Fruit fly (Drosophila melanogaster) whole organism, prepupa: ENCODE results near the gene Ndc1.

Experiments
- Blimp-1 ChIP-seq: fragments of 200-800 bp; sonication (Bioruptor generic); optimal IDR thresholded peaks from 3 replicates; lab custom pipeline; 2017; ENCODE audit warnings: missing biosample characterization, missing genetic modification characterization, mild to moderate bottlenecking, moderate library complexity, missing genetic modification reagents
- CG10631 ChIP-seq: fragments of 200-800 bp; sonication (Bioruptor generic); optimal IDR thresholded peaks from 2 replicates; lab custom pipeline; 2016; ENCODE audit warnings: missing biosample characterization, missing genetic modification characterization
- CG10669 ChIP-seq: fragments of 200-800 bp; sonication (Bioruptor generic); optimal IDR thresholded peaks from 3 replicates; lab custom pipeline; 2018; ENCODE audit warnings: missing biosample characterization, mild to moderate bottlenecking, missing genetic modification characterization, moderate library complexity
- CG11294 ChIP-seq: fragments of 200-800 bp; sonication (Bioruptor generic); IDR thresholded peaks from 2 replicates; pipeline ENCODE4 v1.3.6; 2022; ENCODE audit warnings: missing biosample characterization, missing genetic modification characterization
- CG11762 ChIP-seq: fragments of 200-800 bp; sonication (Bioruptor generic); optimal IDR thresholded peaks from 3 replicates; lab custom pipeline; 2016; ENCODE audit warnings: missing biosample characterization, missing genetic modification characterization; ENCODE audit not compliant: insufficient read depth
- CG15336 ChIP-seq: fragments of 200-800 bp; sonication (Bioruptor generic); IDR thresholded peaks from 2 replicates; pipeline ENCODE4 v1.3.6; 2022; ENCODE audit warnings: missing biosample characterization, missing genetic modification characterization
- CG1621 ChIP-seq: fragments of 200-800 bp; sonication (Bioruptor generic); optimal IDR thresholded peaks from 3 replicates; lab custom pipeline; 2018; ENCODE audit warnings: missing biosample characterization, mild to moderate bottlenecking, missing genetic modification characterization
- CG16779 ChIP-seq: fragments of 200-800 bp; sonication (Bioruptor generic); optimal IDR thresholded peaks from 3 replicates; lab custom pipeline; 2017; ENCODE audit warnings: missing biosample characterization, mild to moderate bottlenecking, missing genetic modification characterization
- CG3032 ChIP-seq: fragments of 200-800 bp; optimal IDR thresholded peaks from 2 replicates; lab custom pipeline; 2019; ENCODE audit warnings: missing biosample characterization, mild to moderate bottlenecking, missing genetic modification characterization, moderate library complexity
- CG31627 ChIP-seq: fragments of 200-800 bp; sonication (Bioruptor generic); optimal IDR thresholded peaks from 3 replicates; lab custom pipeline; 2016; ENCODE audit warnings: missing biosample characterization, missing genetic modification characterization
- CG32006 ChIP-seq: fragments of 200-800 bp; sonication (Bioruptor generic); optimal IDR thresholded peaks from 3 replicates; lab custom pipeline; 2017; ENCODE audit warnings: missing biosample characterization, mild to moderate bottlenecking, missing genetic modification characterization
- CG34406 ChIP-seq: fragments of 200-800 bp; sonication (Bioruptor generic); optimal IDR thresholded peaks from 3 replicates; lab custom pipeline; 2016; ENCODE audit warnings: missing biosample characterization, missing genetic modification characterization
- CG3919 ChIP-seq: fragments of 200-800 bp; sonication (Bioruptor generic); optimal IDR thresholded peaks from 3 replicates; lab custom pipeline; 2016; ENCODE audit warnings: missing biosample characterization, missing genetic modification characterization
- CG4318 ChIP-seq: fragments of 200-800 bp; sonication (Bioruptor generic); optimal IDR thresholded peaks from 3 replicates; lab custom pipeline; 2017; ENCODE audit warnings: missing biosample characterization, mild to moderate bottlenecking, missing genetic modification characterization
- CG6163 ChIP-seq: fragments of 200-800 bp; sonication (Bioruptor generic); IDR thresholded peaks from 3 replicates; pipeline ENCODE4 v1.3.6; 2022; ENCODE audit warnings: missing biosample characterization, missing genetic modification characterization
- CG6276 ChIP-seq: fragments of 200-800 bp; sonication (Bioruptor generic); optimal IDR thresholded peaks from 2 replicates; lab custom pipeline; 2017; ENCODE audit warnings: missing biosample characterization, mild to moderate bottlenecking, missing genetic modification characterization
- CG6792 ChIP-seq: fragments of 200-800 bp; sonication (Bioruptor generic); optimal IDR thresholded peaks from 3 replicates; lab custom pipeline; 2016; ENCODE audit warnings: missing biosample characterization, missing genetic modification characterization
- CG6808 ChIP-seq: fragments of 200-800 bp; sonication (Bioruptor generic); optimal IDR thresholded peaks from 3 replicates; lab custom pipeline; 2017; ENCODE audit warnings: missing biosample characterization, missing genetic modification characterization, mild to moderate bottlenecking, moderate library complexity, missing genetic modification reagents
- CG6854 ChIP-seq: fragments of 200-800 bp; sonication (Bioruptor generic); optimal IDR thresholded peaks from 2 replicates; lab custom pipeline; 2017; ENCODE audit warnings: missing biosample characterization, mild to moderate bottlenecking, missing genetic modification characterization
- CG8119 ChIP-seq: fragments of 200-800 bp; sonication (Bioruptor generic); IDR thresholded peaks from 3 replicates; pipeline ENCODE4 v1.3.6; 2022; ENCODE audit warnings: missing biosample characterization, missing genetic modification characterization
- CG8319 ChIP-seq: fragments of 200-800 bp; sonication (Bioruptor generic); optimal IDR thresholded peaks from 3 replicates; lab custom pipeline; 2016; ENCODE audit warnings: missing biosample characterization, missing genetic modification characterization
- CG8632 ChIP-seq: fragments of 200-800 bp; sonication (Bioruptor generic); optimal IDR thresholded peaks from 3 replicates; lab custom pipeline; 2016; ENCODE audit warnings: missing biosample characterization, missing genetic modification characterization
- CG9139 ChIP-seq: fragments of 200-800 bp; sonication (Bioruptor generic); optimal IDR thresholded peaks from 3 replicates; lab custom pipeline; 2017; ENCODE audit warnings: missing biosample characterization, mild to moderate bottlenecking, missing genetic modification characterization
- Eip75B ChIP-seq: fragments of 200-800 bp; sonication (Bioruptor generic); optimal IDR thresholded peaks from 3 replicates; lab custom pipeline; 2016; ENCODE audit warnings: missing biosample characterization, missing genetic modification characterization
- Eip78C ChIP-seq: fragments of 200-800 bp; sonication (Bioruptor generic); peaks from one replicate; lab custom pipeline; 2016; ENCODE audit warnings: missing biosample characterization, missing genetic modification characterization
- Eip93F ChIP-seq: fragments of 200-800 bp; sonication (Bioruptor generic); optimal IDR thresholded peaks from 2 replicates; lab custom pipeline; 2016; ENCODE audit warnings: missing biosample characterization, mild to moderate bottlenecking, missing genetic modification characterization
- Ets21C ChIP-seq: fragments of 200-800 bp; sonication (Bioruptor generic); optimal IDR thresholded peaks from 3 replicates; lab custom pipeline; 2016; ENCODE audit warnings: missing biosample characterization, missing genetic modification characterization
- Ets96B ChIP-seq: fragments of 200-800 bp; optimal IDR thresholded peaks from 2 replicates; lab custom pipeline; 2019; ENCODE audit warnings: missing biosample characterization, mild to moderate bottlenecking, missing genetic modification characterization, moderate library complexity
- Gug ChIP-seq: fragments of 200-800 bp; sonication (Bioruptor generic); IDR thresholded peaks from 2 replicates; pipeline ENCODE4 v1.3.6; 2022; ENCODE audit warnings: missing biosample characterization, missing genetic modification characterization
- Hr38 ChIP-seq: sonication (Bioruptor generic); optimal IDR thresholded peaks from 2 replicates; lab custom pipeline; 2016; ENCODE audit warnings: missing biosample characterization, missing genetic modification characterization
- Hr39 ChIP-seq: fragments of 200-800 bp; sonication (Bioruptor generic); optimal IDR thresholded peaks from 2 replicates; lab custom pipeline; 2016; ENCODE audit warnings: missing biosample characterization, missing genetic modification characterization
- Hr4 ChIP-seq: fragments of 200-800 bp; sonication (Bioruptor generic); optimal IDR thresholded peaks from 3 replicates; lab custom pipeline; 2016; ENCODE audit warnings: missing biosample characterization, missing genetic modification characterization
- Lpt ChIP-seq: fragments of 200-800 bp; sonication (Bioruptor generic); optimal IDR thresholded peaks from 3 replicates; lab custom pipeline; 2016; ENCODE audit warnings: missing biosample characterization, missing genetic modification characterization
- Met ChIP-seq: fragments of 200-800 bp; sonication (Bioruptor generic); optimal IDR thresholded peaks from 3 replicates; lab custom pipeline; 2016; ENCODE audit warnings: missing biosample characterization, missing genetic modification characterization
- OdsH ChIP-seq: fragments of 200-800 bp; sonication (Bioruptor generic); optimal IDR thresholded peaks from 3 replicates; lab custom pipeline; 2016; ENCODE audit warnings: missing biosample characterization, missing genetic modification characterization
- Smox ChIP-seq: fragments of 200-800 bp; sonication (Bioruptor generic); optimal IDR thresholded peaks from 3 replicates; lab custom pipeline; 2016; ENCODE audit warnings: missing biosample characterization, missing genetic modification characterization
- Sox102F ChIP-seq: fragments of 200-800 bp; sonication (Bioruptor generic); optimal IDR thresholded peaks from 2 replicates; lab custom pipeline; 2016; ENCODE audit warnings: missing biosample characterization, mild to moderate bottlenecking, missing genetic modification characterization
- Sox14 ChIP-seq: fragments of 200-800 bp; sonication (Bioruptor generic); optimal IDR thresholded peaks from 3 replicates; lab custom pipeline; 2016; ENCODE audit warnings: missing biosample characterization, missing genetic modification characterization
- Sox15 ChIP-seq: fragments of 200-800 bp; sonication (Bioruptor generic); optimal IDR thresholded peaks from 3 replicates; lab custom pipeline; 2016; ENCODE audit warnings: missing biosample characterization, missing genetic modification characterization
- achi ChIP-seq: fragments of 200-800 bp; sonication (Bioruptor generic); optimal IDR thresholded peaks from 3 replicates; lab custom pipeline; 2016; ENCODE audit warnings: missing biosample characterization, missing genetic modification characterization
- acj6 ChIP-seq: fragments of 200-800 bp; sonication (Bioruptor generic); optimal IDR thresholded peaks from 3 replicates; lab custom pipeline; 2016; ENCODE audit warnings: missing biosample characterization, missing genetic modification characterization
- cyc ChIP-seq: fragments of 200-800 bp; sonication (Bioruptor generic); optimal IDR thresholded peaks from 3 replicates; lab custom pipeline; 2016; ENCODE audit warnings: missing biosample characterization, missing genetic modification characterization
- dac ChIP-seq: fragments of 200-800 bp; sonication (Bioruptor generic); optimal IDR thresholded peaks from 2 replicates; lab custom pipeline; 2017; ENCODE audit warnings: missing biosample characterization, mild to moderate bottlenecking, missing genetic modification characterization
- dsx ChIP-seq: fragments of 200-800 bp; optimal IDR thresholded peaks from 3 replicates; lab custom pipeline; 2019; ENCODE audit warnings: missing biosample characterization, mild to moderate bottlenecking, missing genetic modification characterization, moderate library complexity; ENCODE audit not compliant: poor library complexity, severe bottlenecking
- eg ChIP-seq: fragments of 200-800 bp; sonication (Bioruptor generic); IDR thresholded peaks from 3 replicates; pipeline ENCODE4 v1.3.6; 2022; ENCODE audit warnings: missing biosample characterization, missing genetic modification characterization
- esn ChIP-seq: fragments of 200-800 bp; sonication (Bioruptor generic); optimal IDR thresholded peaks from 2 replicates; lab custom pipeline; 2016; ENCODE audit warnings: missing biosample characterization, mild to moderate bottlenecking, missing genetic modification characterization, moderate library complexity
- lz ChIP-seq: fragments of 200-800 bp; sonication (Bioruptor generic); optimal IDR thresholded peaks from 3 replicates; lab custom pipeline; 2016; ENCODE audit warnings: missing biosample characterization, missing genetic modification characterization
- net ChIP-seq: fragments of 200-800 bp; sonication (Bioruptor generic); optimal IDR thresholded peaks from 3 replicates; lab custom pipeline; 2016; ENCODE audit warnings: missing biosample characterization, missing genetic modification characterization
- pdm3 ChIP-seq: fragments of 200-800 bp; sonication (Bioruptor generic); optimal IDR thresholded peaks from 3 replicates; lab custom pipeline; 2016; ENCODE audit warnings: missing biosample characterization, missing genetic modification characterization
- spab ChIP-seq: fragments of 200-800 bp; sonication (Bioruptor generic); optimal IDR thresholded peaks from 2 replicates; lab custom pipeline; 2017; ENCODE audit warnings: missing biosample characterization, mild to moderate bottlenecking, missing genetic modification characterization, missing genetic modification reagents
- ss ChIP-seq, 2 experiments: fragments of 200-800 bp; sonication (Bioruptor generic); optimal IDR thresholded peaks; 2 replicates in 1 of 2; 3 replicates in 1 of 2; lab custom pipeline; 2017 to 2018; ENCODE audit warnings: mild to moderate bottlenecking in 2 of 2, missing biosample characterization in 2 of 2, missing genetic modification characterization in 2 of 2, moderate library complexity in 1 of 2
- svp ChIP-seq: fragments of 200-800 bp; sonication (Bioruptor generic); peaks from one replicate; lab custom pipeline; 2016; ENCODE audit warnings: missing biosample characterization, missing genetic modification characterization
- topi ChIP-seq: fragments of 200-800 bp; sonication (Bioruptor generic); optimal IDR thresholded peaks from 3 replicates; lab custom pipeline; 2016; ENCODE audit warnings: missing biosample characterization, missing genetic modification characterization

Ndc1 gene

dm6 chr3R:23878318-23878799 lies 45.8 kb upstream of the Ndc1 start:
- peak; percentile 49 for TF ChIP-seq pdm3 (GFP tag; lab: Kevin White, UChicago)
- no peak for TF ChIP-seq dsx (GFP tag; lab: Kevin White, UChicago)
- peak; percentile 8 for TF ChIP-seq esn (GFP tag; lab: Kevin White, UChicago)
- no peak for TF ChIP-seq Eip93F
- peak; percentile 70 for TF ChIP-seq Hr4 (GFP tag; lab: Kevin White, UChicago)
- TF ChIP-seq acj6 = peak; percentile 30
- no peak for TF ChIP-seq eg (GFP tag; lab: Robert Waterston, UW)
- no peak for TF ChIP-seq Gug
- peak; percentile 51 for TF ChIP-seq Sox14
- TF ChIP-seq CG9139 (GFP tag; lab: Kevin White, UChicago) = no peak
- no peak for TF ChIP-seq CG31627 (GFP tag; lab: Kevin White, UChicago)
- peak; percentile 90 for TF ChIP-seq CG32006 (GFP tag; lab: Kevin White, UChicago)
- TF ChIP-seq Eip78C (GFP tag; lab: Kevin White, UChicago) = peak; percentile 86
- no peak for TF ChIP-seq Hr38 (GFP tag; lab: Kevin White, UChicago)
- peak; percentile 60 for TF ChIP-seq CG6808 (GFP tag; lab: Kevin White, UChicago)
- peak; percentile 20 for TF ChIP-seq CG6276 (GFP tag; lab: Kevin White, UChicago)
- peak; percentile 52 for TF ChIP-seq CG3032 (tag; lab: Kevin White, UChicago)
- TF ChIP-seq Blimp-1 (GFP tag; lab: Kevin White, UChicago) = no peak
- TF ChIP-seq CG4318 (GFP tag; lab: Kevin White, UChicago) = peak; percentile 71
- peak; percentile 10 for TF ChIP-seq net (GFP tag; lab: Kevin White, UChicago)
- peak; percentile 22 for TF ChIP-seq Sox15 (GFP tag; lab: Kevin White, UChicago)
- no peak for TF ChIP-seq svp
- peak; percentile 39 for TF ChIP-seq CG11762
- TF ChIP-seq CG8632 = peak; percentile 43
- TF ChIP-seq Lpt (GFP tag; lab: Kevin White, UChicago) = peak; percentile 25
- TF ChIP-seq ss (GFP tag; optimal IDR thresholded peaks at IDR 0.05; lab: Kevin White, UChicago) = peak in 1 of 2 experiments; percentile 11
- no peak for TF ChIP-seq dac (GFP tag; lab: Kevin White, UChicago)
- TF ChIP-seq CG1621 (tag; lab: Kevin White, UChicago) = no peak
- no peak for TF ChIP-seq Hr39 (GFP tag; lab: Kevin White, UChicago)
- TF ChIP-seq OdsH (GFP tag; lab: Kevin White, UChicago) = peak; percentile 65
- no peak for TF ChIP-seq Met
- no peak for TF ChIP-seq Ets21C (GFP tag; lab: Kevin White, UChicago)
- no peak for TF ChIP-seq CG6163
- peak; percentile 52 for TF ChIP-seq spab (GFP tag; lab: Kevin White, UChicago)
- TF ChIP-seq CG8119 = peak; percentile 70
- TF ChIP-seq CG34406 (GFP tag; lab: Kevin White, UChicago) = no peak
- no peak for TF ChIP-seq Smox (GFP tag; lab: Kevin White, UChicago)
- TF ChIP-seq CG15336 (GFP tag; lab: Robert Waterston, UW) = peak; percentile 44; the same call in 1 of the 2 replicates
- TF ChIP-seq Ets96B (tag; lab: Kevin White, UChicago) = peak; percentile 74
- peak; percentile 34 for TF ChIP-seq Eip75B (GFP tag; lab: Kevin White, UChicago)
- TF ChIP-seq CG16779 (tag; lab: Kevin White, UChicago) = no peak
- no peak for TF ChIP-seq lz (GFP tag; lab: Kevin White, UChicago)
- no peak for TF ChIP-seq CG8319
- peak; percentile 64 for TF ChIP-seq CG10631 (GFP tag; lab: Kevin White, UChicago)
- no peak for TF ChIP-seq CG6854 (GFP tag; lab: Kevin White, UChicago)
- TF ChIP-seq cyc (GFP tag; lab: Kevin White, UChicago) = no peak
- TF ChIP-seq CG3919 = no peak
- TF ChIP-seq achi = peak; percentile 41
- TF ChIP-seq CG11294 (GFP tag; lab: Robert Waterston, UW) = no peak
- TF ChIP-seq CG6792 (GFP tag; lab: Kevin White, UChicago) = peak; percentile 20
- peak; percentile 52 for TF ChIP-seq CG10669 (GFP tag; lab: Kevin White, UChicago)
- TF ChIP-seq topi (GFP tag; lab: Kevin White, UChicago) = peak; percentile 24
- no peak for TF ChIP-seq Sox102F (GFP tag; lab: Kevin White, UChicago)
